Worm (Caenorhabditis elegans) whole organism, L4 larva: Measurements from ENCODE around the gene ccm-3.
A peak's percentile ranks its signal among the peaks of the same experiment; 100 is the strongest.

ENCODE experiments used
- F10B5.3 ChIP-seq: sonication (generic microtip); optimal IDR thresholded peaks from 2 replicates; lab custom pipeline; 2016; ENCODE audit warnings: mild to moderate bottlenecking, missing genetic modification characterization, missing compliant biosample characterization
- F37D6.2 ChIP-seq: sonication (generic microtip); optimal IDR thresholded peaks from 2 replicates; lab custom pipeline; 2016; ENCODE audit warnings: mild to moderate bottlenecking, missing genetic modification characterization, missing compliant biosample characterization
- R02D3.7 ChIP-seq: fragments of 150-350 bp; sonication (generic microtip); optimal IDR thresholded peaks from 3 replicates; lab custom pipeline; 2014; ENCODE audit warnings: missing biosample characterization, missing genetic modification characterization
- T26A8.4 ChIP-seq: fragments of 200-800 bp; sonication (Bioruptor generic); IDR thresholded peaks from 2 replicates; pipeline ENCODE4 v1.3.6; 2022; ENCODE audit warnings: missing genetic modification characterization, missing compliant biosample characterization
- Y5F2A.4 ChIP-seq: fragments of 200-800 bp; sonication (Bioruptor generic); optimal IDR thresholded peaks from 2 replicates; lab custom pipeline; 2018; ENCODE audit warnings: mild to moderate bottlenecking, missing genetic modification characterization, missing compliant biosample characterization
- Y75B8A.6 ChIP-seq: fragments of 200-800 bp; sonication (Bioruptor generic); IDR thresholded peaks from 2 replicates; pipeline ENCODE4 v1.3.6; 2022; ENCODE audit warnings: missing genetic modification reagents, missing genetic modification characterization, missing compliant biosample characterization
- ZK337.2 ChIP-seq: fragments of 200-800 bp; sonication (Bioruptor generic); IDR thresholded peaks from 2 replicates; pipeline ENCODE4 v1.3.6; 2022; ENCODE audit warnings: missing genetic modification reagents, missing genetic modification characterization, missing compliant biosample characterization
- ZK546.5 ChIP-seq, 2 experiments: sonication (generic microtip); optimal IDR thresholded peaks; 2 replicates each; lab custom pipeline; 2017; ENCODE audit warnings: missing biosample characterization in 2 of 2, missing genetic modification characterization in 2 of 2
- aha-1 ChIP-seq: fragments of 150-350 bp; peaks from one replicate; lab custom pipeline; 2014; ENCODE audit warnings: missing biosample characterization, missing genetic modification characterization
- ceh-44 ChIP-seq: fragments of 200-800 bp; sonication (Bioruptor generic); IDR thresholded peaks from 2 replicates; pipeline ENCODE4 v1.3.6; 2022; ENCODE audit warnings: missing genetic modification reagents, missing genetic modification characterization, missing compliant biosample characterization
- ceh-62 ChIP-seq: sonication (generic microtip); optimal IDR thresholded peaks from 2 replicates; lab custom pipeline; 2017; ENCODE audit warnings: missing biosample characterization, missing genetic modification characterization
- ces-1 ChIP-seq: fragments of 150-350 bp; sonication (generic microtip); optimal IDR thresholded peaks from 4 replicates; lab custom pipeline; 2014; ENCODE audit warnings: missing biosample characterization, missing genetic modification reagents, missing genetic modification characterization
- cey-2 ChIP-seq: sonication (generic microtip); optimal IDR thresholded peaks from 3 replicates; lab custom pipeline; 2017; ENCODE audit warnings: missing genetic modification characterization, mild to moderate bottlenecking, missing compliant biosample characterization, antibody characterized with exemption, borderline replicate concordance; ENCODE audit not compliant: insufficient read depth
- daf-16 ChIP-seq, 3 experiments: sonication (generic microtip); optimal IDR thresholded peaks; 2 replicates each; lab custom pipeline; 2016 to 2017; ENCODE audit warnings: missing genetic modification characterization in 3 of 3, missing genetic modification reagents in 3 of 3, mild to moderate bottlenecking in 2 of 3, missing compliant biosample characterization in 2 of 3, missing biosample characterization in 1 of 3, moderate library complexity in 1 of 3
- egl-43 ChIP-seq: fragments of 200-800 bp; sonication (Bioruptor generic); IDR thresholded peaks from 2 replicates; pipeline ENCODE4 v1.3.6; 2022; ENCODE audit warnings: missing genetic modification reagents, missing genetic modification characterization, missing compliant biosample characterization
- gei-8 ChIP-seq: fragments of 200-800 bp; sonication (Bioruptor generic); optimal IDR thresholded peaks from 2 replicates; lab custom pipeline; 2018; ENCODE audit warnings: mild to moderate bottlenecking, missing genetic modification characterization, missing compliant biosample characterization
- jun-1 ChIP-seq: fragments of 150-350 bp; optimal IDR thresholded peaks from 2 replicates; lab custom pipeline; 2014; ENCODE audit warnings: missing biosample characterization, missing genetic modification reagents, missing genetic modification characterization
- lim-7 ChIP-seq: fragments of 200-800 bp; sonication (Bioruptor generic); IDR thresholded peaks from 2 replicates; pipeline ENCODE4 v1.3.6; 2022; ENCODE audit warnings: missing genetic modification characterization, missing compliant biosample characterization
- lin-1 ChIP-seq: fragments of 200-800 bp; sonication (Bioruptor generic); IDR thresholded peaks from 2 replicates; pipeline ENCODE4 v1.3.6; 2022; ENCODE audit warnings: missing genetic modification reagents, missing genetic modification characterization, missing compliant biosample characterization
- lin-15B ChIP-seq: fragments of 150-350 bp; sonication (generic microtip); optimal IDR thresholded peaks from 3 replicates; lab custom pipeline; 2014; ENCODE audit warnings: missing biosample characterization, missing genetic modification characterization
- lsy-2 ChIP-seq, 2 experiments: fragments of 150-350 bp in 1 of 2; sonication (generic microtip) in 1 of 2; optimal IDR thresholded peaks; 2 replicates each; lab custom pipeline; 2014 to 2017; ENCODE audit warnings: missing biosample characterization in 2 of 2, missing genetic modification characterization in 2 of 2
- mep-1 ChIP-seq: fragments of 150-350 bp; sonication (generic microtip); optimal IDR thresholded peaks from 3 replicates; lab custom pipeline; 2014; ENCODE audit warnings: missing biosample characterization, missing genetic modification characterization
- mes-2 ChIP-seq: sonication (generic microtip); optimal IDR thresholded peaks from 2 replicates; lab custom pipeline; 2016; ENCODE audit warnings: missing genotype, mild to moderate bottlenecking, missing genetic modification characterization, missing compliant biosample characterization; ENCODE audit not compliant: poor library complexity, severe bottlenecking
- nhr-10 ChIP-seq: fragments of 150-350 bp; optimal IDR thresholded peaks from 2 replicates; lab custom pipeline; 2014; ENCODE audit warnings: missing biosample characterization, missing genetic modification characterization
- nhr-111 ChIP-seq: fragments of 200-800 bp; sonication (Bioruptor generic); optimal IDR thresholded peaks from 2 replicates; lab custom pipeline; 2018; ENCODE audit warnings: mild to moderate bottlenecking, missing genetic modification characterization, missing compliant biosample characterization
- nhr-77 ChIP-seq: fragments of 150-350 bp; optimal IDR thresholded peaks from 2 replicates; lab custom pipeline; 2014; ENCODE audit warnings: missing biosample characterization, missing genetic modification characterization
- rbr-2 ChIP-seq: sonication (generic microtip); optimal IDR thresholded peaks from 2 replicates; lab custom pipeline; 2016; ENCODE audit warnings: missing genotype, missing genetic modification characterization, missing compliant biosample characterization
- saeg-2 ChIP-seq: fragments of 200-800 bp; sonication (Bioruptor generic); IDR thresholded peaks from 2 replicates; pipeline ENCODE4 v1.3.6; 2022; ENCODE audit warnings: missing genetic modification reagents, missing genetic modification characterization, missing compliant biosample characterization
- spr-3 ChIP-seq: fragments of 200-800 bp; sonication (Bioruptor generic); optimal IDR thresholded peaks from 2 replicates; lab custom pipeline; 2018; ENCODE audit warnings: mild to moderate bottlenecking, missing genetic modification characterization, missing compliant biosample characterization
- unc-130 ChIP-seq: sonication (generic microtip); optimal IDR thresholded peaks from 2 replicates; lab custom pipeline; 2016; ENCODE audit warnings: missing genetic modification reagents, missing genetic modification characterization, missing compliant biosample characterization
- unc-39 ChIP-seq: sonication (generic microtip); optimal IDR thresholded peaks from 2 replicates; lab custom pipeline; 2017; ENCODE audit warnings: missing biosample characterization, missing genetic modification characterization
- vab-7 ChIP-seq: fragments of 200-800 bp; sonication (Bioruptor generic); IDR thresholded peaks from 2 replicates; pipeline ENCODE4 v1.3.6; 2022; ENCODE audit warnings: missing genetic modification reagents, missing genetic modification characterization, missing compliant biosample characterization
- zag-1 ChIP-seq: fragments of 150-350 bp; optimal IDR thresholded peaks from 2 replicates; lab custom pipeline; 2014; ENCODE audit warnings: missing biosample characterization, missing genetic modification characterization
- zip-11 ChIP-seq: fragments of 200-800 bp; sonication (Bioruptor generic); IDR thresholded peaks from 2 replicates; pipeline ENCODE4 v1.3.6; 2022; ENCODE audit warnings: missing genetic modification characterization, missing compliant biosample characterization
- ztf-11 ChIP-seq: fragments of 150-350 bp; optimal IDR thresholded peaks from 2 replicates; lab custom pipeline; 2014; ENCODE audit warnings: missing biosample characterization, missing genetic modification characterization

Gene ccm-3

ce11 chrII:10556550-10557205, 50.4 kb downstream of the ccm-3 start (continued):
- TF ChIP-seq rbr-2 (tag; lab: Kevin White, UChicago): no peak
- no peak for TF ChIP-seq Y5F2A.4 (GFP tag; lab: Kevin White, UChicago)
- no peak for TF ChIP-seq nhr-77
- TF ChIP-seq R02D3.7 (tag; lab: Kevin White, UChicago): no peak
- TF ChIP-seq T26A8.4 (GFP tag; lab: Robert Waterston, UW): no peak; the same call in 1 of the 2 replicates
- no peak for TF ChIP-seq jun-1 (tag; lab: Kevin White, UChicago)
- TF ChIP-seq ZK337.2 (GFP tag; lab: Robert Waterston, UW): no peak
- TF ChIP-seq saeg-2 (GFP tag; lab: Robert Waterston, UW): no peak
- TF ChIP-seq mep-1: peak; percentile 8
- TF ChIP-seq ceh-44 (GFP tag; lab: Robert Waterston, UW): no peak
- no peak for TF ChIP-seq ces-1 (GFP tag; lab: Kevin White, UChicago)
- TF ChIP-seq nhr-111 (GFP tag; lab: Kevin White, UChicago): no peak
- TF ChIP-seq mes-2 (tag; lab: Kevin White, UChicago): peak; percentile 20
- TF ChIP-seq aha-1 (tag; lab: Kevin White, UChicago): peak; percentile 8
- TF ChIP-seq lin-15B (tag; lab: Kevin White, UChicago): no peak
- TF ChIP-seq lin-1: no peak
- TF ChIP-seq lim-7: no peak
- TF ChIP-seq daf-16 (GFP tag; optimal IDR thresholded peaks at IDR 0.05; lab: Kevin White, UChicago): no peak
- peak; percentile 82 for TF ChIP-seq daf-16 (tag; optimal IDR thresholded peaks at IDR 0.05; lab: Kevin White, UChicago)
- TF ChIP-seq unc-130: no peak
- no peak for TF ChIP-seq F37D6.2 (tag; lab: Kevin White, UChicago)
- TF ChIP-seq unc-39 (tag; lab: Kevin White, UChicago): no peak
- no peak for TF ChIP-seq ceh-62 (tag; lab: Kevin White, UChicago)
- TF ChIP-seq egl-43 (GFP tag; lab: Robert Waterston, UW): peak; percentile 54; the same call in 1 of the 2 replicates
- no peak for TF ChIP-seq lsy-2 (tag; optimal IDR thresholded peaks at IDR 0.05; lab: Kevin White, UChicago)
- TF ChIP-seq Y75B8A.6 (GFP tag; lab: Robert Waterston, UW): no peak
- no peak for TF ChIP-seq spr-3
- TF ChIP-seq zip-11 (GFP tag; lab: Robert Waterston, UW): no peak
- no peak for TF ChIP-seq F10B5.3 (tag; lab: Kevin White, UChicago)
- no peak for TF ChIP-seq gei-8 (GFP tag; lab: Kevin White, UChicago)
- no peak for TF ChIP-seq ztf-11
- TF ChIP-seq zag-1 (tag; lab: Kevin White, UChicago): no peak
- no peak for TF ChIP-seq vab-7 (GFP tag; lab: Robert Waterston, UW)
- TF ChIP-seq nhr-10: peak; percentile 31
- no peak for TF ChIP-seq cey-2 (tag; lab: Kevin White, UChicago)
- TF ChIP-seq ZK546.5 (tag; optimal IDR thresholded peaks at IDR 0.05; lab: Kevin White, UChicago): no peak
